Worm (Caenorhabditis elegans) whole organism, L2 larva: ENCODE results near the gene K09H11.11.

Experiments
- ama-1 ChIP-seq: fragments of 150-350 bp; optimal IDR thresholded peaks from 2 replicates; lab custom pipeline; 2018; ENCODE audit warnings: inconsistent platforms
- egl-27 ChIP-seq: sonication (generic microtip); optimal IDR thresholded peaks from 3 replicates; lab custom pipeline; 2017; ENCODE audit warnings: missing biosample characterization, missing genetic modification reagents, missing genetic modification characterization
- fos-1 ChIP-seq: fragments of 150-350 bp; optimal IDR thresholded peaks from 2 replicates; lab custom pipeline; 2014; ENCODE audit warnings: missing biosample characterization, missing genetic modification characterization
- nhr-11 ChIP-seq: fragments of 150-350 bp; optimal IDR thresholded peaks from 2 replicates; lab custom pipeline; 2014; ENCODE audit warnings: missing biosample characterization, missing genetic modification characterization

- TF ChIP-seq ama-1 (no peak), fos-1 (tag; lab: Kevin White, UChicago) (no peak), egl-27 (tag; lab: Kevin White, UChicago) (no peak), nhr-11 (no peak)
Measured at ce11 chrV:5758780-5759179, 3.7 kb upstream of the K09H11.11 start, which contains the start of gene C53A3.4.
